Worm (Caenorhabditis elegans) whole organism, L3 larva: ENCODE measurements around the gene tcl-2.

Source experiments
- R02D3.7 ChIP-seq: fragments of 150-350 bp; optimal IDR thresholded peaks from 2 replicates; lab custom pipeline; 2014; ENCODE audit warnings: missing biosample characterization, missing genetic modification characterization
- ceh-28 ChIP-seq: fragments of 150-350 bp; optimal IDR thresholded peaks from 2 replicates; lab custom pipeline; 2014; ENCODE audit warnings: missing biosample characterization, missing genetic modification reagents, missing genetic modification characterization
- ceh-82 ChIP-seq: fragments of 150-350 bp; optimal IDR thresholded peaks from 2 replicates; lab custom pipeline; 2014; ENCODE audit warnings: missing biosample characterization, missing genetic modification characterization
- elt-1 ChIP-seq: fragments of 150-350 bp; optimal IDR thresholded peaks from 2 replicates; lab custom pipeline; 2014; ENCODE audit warnings: missing biosample characterization, missing genetic modification characterization
- fkh-10 ChIP-seq: sonication (generic microtip); optimal IDR thresholded peaks from 2 replicates; lab custom pipeline; 2017; ENCODE audit warnings: missing biosample characterization, missing genetic modification reagents, missing genetic modification characterization
- lsy-12 ChIP-seq: sonication (generic microtip); optimal IDR thresholded peaks from 2 replicates; lab custom pipeline; 2016; ENCODE audit warnings: mild to moderate bottlenecking, missing genetic modification characterization, missing compliant biosample characterization
- mdl-1 ChIP-seq: fragments of 150-350 bp; optimal IDR thresholded peaks from 2 replicates; lab custom pipeline; 2014; ENCODE audit warnings: missing biosample characterization, missing genetic modification characterization
- nhr-28 ChIP-seq: fragments of 150-350 bp; optimal IDR thresholded peaks from 2 replicates; lab custom pipeline; 2014; ENCODE audit warnings: missing biosample characterization, missing genetic modification characterization
- nhr-43 ChIP-seq: sonication (generic microtip); optimal IDR thresholded peaks from 2 replicates; lab custom pipeline; 2016; ENCODE audit warnings: mild to moderate bottlenecking, missing genetic modification characterization, missing compliant biosample characterization; ENCODE audit not compliant: poor library complexity, severe bottlenecking
- nhr-76 ChIP-seq: fragments of 150-350 bp; sonication (generic microtip); optimal IDR thresholded peaks from 5 replicates; lab custom pipeline; 2014; ENCODE audit warnings: missing biosample characterization, missing genetic modification characterization
- pha-4 ChIP-seq: fragments of 150-350 bp; optimal IDR thresholded peaks from 2 replicates; lab custom pipeline; 2014; ENCODE audit warnings: missing biosample characterization, missing genetic modification reagents, missing genetic modification characterization
- snpc-4 ChIP-seq: fragments of 150-350 bp; optimal IDR thresholded peaks from 2 replicates; lab custom pipeline; 2014; ENCODE audit warnings: missing biosample characterization, missing genetic modification characterization
- unc-62 ChIP-seq: fragments of 150-350 bp; sonication (generic microtip); optimal IDR thresholded peaks from 4 replicates; lab custom pipeline; 2014; ENCODE audit warnings: missing biosample characterization, missing genetic modification reagents, missing genetic modification characterization
- ztf-4 ChIP-seq: fragments of 150-350 bp; optimal IDR thresholded peaks from 2 replicates; lab custom pipeline; 2014; ENCODE audit warnings: missing biosample characterization, missing genetic modification characterization

- TF ChIP-seq elt-1 (no peak), lsy-12 (tag; lab: Kevin White, UChicago) (no peak), ceh-28 (tag; lab: Kevin White, UChicago) (no peak), nhr-76 (no peak), ztf-4 (no peak), fkh-10 (GFP tag; lab: Kevin White, UChicago) (no peak), snpc-4 (no peak), nhr-43 (tag; lab: Kevin White, UChicago) (no peak), ceh-82 (tag; lab: Kevin White, UChicago) (no peak), unc-62 (GFP tag; lab: Kevin White, UChicago) (no peak), nhr-28 (no peak), R02D3.7 (tag; lab: Kevin White, UChicago) (no peak), mdl-1 (no peak), pha-4 (no peak)
Observed at ce11 chrIV:159864-160263, 19.0 kb upstream of the tcl-2 start, which contains the start of gene Y38C1AA.19.
